Worm (Caenorhabditis elegans): ENCODE measurements around the gene K03B4.2.

DNA sequence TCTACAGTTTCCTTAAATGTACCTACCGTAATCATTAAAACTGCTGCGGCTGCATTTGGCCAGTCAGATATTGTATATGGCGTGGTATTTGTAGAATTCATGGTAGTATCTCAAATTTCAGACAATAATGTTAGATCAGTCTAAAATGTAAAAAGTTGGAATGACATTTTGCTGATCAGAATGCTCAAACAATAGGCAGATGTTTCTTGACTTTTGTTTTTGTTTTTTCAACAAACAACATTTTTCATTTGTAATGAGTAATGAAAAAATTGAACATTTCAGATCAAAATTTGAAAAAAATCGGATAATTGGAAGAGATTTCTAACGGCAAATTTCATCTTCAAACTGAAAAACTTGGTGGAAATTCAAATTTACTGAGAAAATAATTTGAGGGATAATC is 19.2 kb upstream of the K03B4.2 start, which contains the start of gene srx-77:
- TF ChIP-seq elt-3 (tag; optimal IDR thresholded peaks at IDR 0.05) = no peak
- no peak for TF ChIP-seq mab-9 (GFP tag; IDR thresholded peaks at IDR 0.05)
- no peak for TF ChIP-seq snpc-4 (tag; optimal IDR thresholded peaks at IDR 0.05)
- TF ChIP-seq skn-1 (tag; optimal IDR thresholded peaks at IDR 0.05) = no peak
- TF ChIP-seq lin-35 (GFP tag; optimal IDR thresholded peaks at IDR 0.05) = no peak
- TF ChIP-seq elt-2 (tag; optimal IDR thresholded peaks at IDR 0.05) = no peak

All from whole organism, L1 larva.